Worm (Caenorhabditis elegans): ENCODE data around the gene clec-80.
"Not testable (repeated sequence)": the region's sequence is repeated elsewhere in the genome, so short reads cannot be mapped to it uniquely, and the experiment has no call there.

DNA sequence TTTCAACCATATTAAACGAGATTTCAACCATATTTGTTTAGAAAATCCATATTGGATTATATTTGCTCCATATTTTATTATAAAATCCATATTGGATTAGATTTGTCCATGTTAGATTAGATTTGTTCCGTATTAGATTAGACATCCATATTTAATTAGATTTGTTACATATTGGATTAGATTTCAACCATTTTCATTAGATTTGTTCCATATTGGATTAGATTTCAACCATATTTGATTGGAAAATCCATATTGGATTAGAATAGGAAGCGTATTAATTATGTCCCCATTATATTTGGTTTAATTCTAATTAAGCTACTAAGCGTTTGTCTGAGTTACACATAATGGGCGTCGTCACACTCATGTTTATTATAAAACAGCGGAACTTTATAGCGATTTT is 22.0 kb upstream of the clec-80 start, which contains the start of gene Y54G2A.44:
- not testable (repeated sequence) for TF ChIP-seq him-1, dao-5, W03F9.2 (tag; optimal IDR thresholded peaks at IDR 0.05)

All from whole organism, L4/young adult.